Worm (Caenorhabditis elegans) whole organism, late embryonic: ENCODE data around the gene Y47D7A.12.

ENCODE experiments used
- dve-1 ChIP-seq: sonication (generic microtip); optimal IDR thresholded peaks from 2 replicates; lab custom pipeline; 2017; ENCODE audit warnings: antibody characterized with exemption, mild to moderate bottlenecking, missing genetic modification characterization, missing compliant biosample characterization
- ets-4 ChIP-seq: sonication (generic microtip); optimal IDR thresholded peaks from 2 replicates; lab custom pipeline; 2016; ENCODE audit warnings: missing genetic modification characterization, missing compliant biosample characterization
- nhr-11 ChIP-seq: fragments of 150-350 bp; optimal IDR thresholded peaks from 2 replicates; lab custom pipeline; 2014; ENCODE audit warnings: missing biosample characterization, missing genetic modification characterization
- unc-3 ChIP-seq, 2 experiments: fragments of 200-800 bp in 1 of 2; sonication (Bioruptor generic) in 1 of 2; sonication (generic microtip) in 1 of 2; conservative IDR thresholded peaks in 1 of 2; optimal IDR thresholded peaks in 1 of 2; 2 replicates each; pipeline versions ENCODE4 v1.3.6 to Lab custom; 2016 to 2022; ENCODE audit warnings: missing compliant biosample characterization in 2 of 2, missing genetic modification characterization in 2 of 2, missing genetic modification reagents in 1 of 2

ce11 chrV:4429576-4429975, at the start of gene Y47D7A.12:
- TF ChIP-seq nhr-11 (tag; lab: Kevin White, UChicago) (no peak), dve-1 (tag; lab: Kevin White, UChicago) (no peak), unc-3 (GFP tag; conservative IDR thresholded peaks at IDR 0.05; lab: Robert Waterston, UW) (no peak), unc-3 (tag; optimal IDR thresholded peaks at IDR 0.05; lab: Kevin White, UChicago) (no peak), ets-4 (tag; lab: Kevin White, UChicago) (no peak)
